Worm (Caenorhabditis elegans) whole organism, midembryonic: ENCODE results near the gene F53E10.1.

Experiments used
- cog-1 ChIP-seq: sonication (generic microtip); optimal IDR thresholded peaks from 2 replicates; lab custom pipeline; 2016; ENCODE audit warnings: missing genetic modification characterization, missing compliant biosample characterization
- flt-1 ChIP-seq: fragments of 200-800 bp; sonication (Bioruptor generic); IDR thresholded peaks from 2 replicates; pipeline ENCODE4 v1.3.6; 2022; ENCODE audit warnings: missing genetic modification characterization, missing compliant biosample characterization
- klf-2 ChIP-seq: fragments of 200-800 bp; sonication (Bioruptor generic); conservative IDR thresholded peaks from 2 replicates; pipeline ENCODE4 v1.3.6; 2022; ENCODE audit warnings: missing genetic modification reagents, missing genetic modification characterization, missing compliant biosample characterization
- med-1 ChIP-seq: sonication (generic microtip); optimal IDR thresholded peaks from 2 replicates; lab custom pipeline; 2017; ENCODE audit warnings: missing genetic modification characterization, mild to moderate bottlenecking, missing compliant biosample characterization, antibody characterized with exemption, missing genetic modification reagents; ENCODE audit not compliant: insufficient read depth
- tab-1 ChIP-seq: fragments of 200-800 bp; sonication (Bioruptor generic); IDR thresholded peaks from 2 replicates; pipeline ENCODE4 v1.3.6; 2022; ENCODE audit warnings: missing genetic modification characterization, missing compliant biosample characterization

- no peak for TF ChIP-seq cog-1 (tag; lab: Kevin White, UChicago)
- no peak for TF ChIP-seq klf-2 (GFP tag; lab: Robert Waterston, UW)
- no peak for TF ChIP-seq flt-1 (GFP tag; lab: Robert Waterston, UW)
- TF ChIP-seq med-1 = no peak
- TF ChIP-seq tab-1 (GFP tag; lab: Robert Waterston, UW) = no peak
Measured at ce11 chrV:2614986-2615687, at the start of gene F53E10.1.
